Worm (Caenorhabditis elegans) whole organism, young adult: ENCODE measurements around the gene spig-10.

Source experiments
- B0035.1 ChIP-seq: sonication (generic microtip); optimal IDR thresholded peaks from 2 replicates; lab custom pipeline; 2016; ENCODE audit warnings: missing genetic modification characterization, mild to moderate bottlenecking, missing compliant biosample characterization, missing genotype, missing genetic modification reagents
- B0261.1 ChIP-seq: sonication (generic microtip); optimal IDR thresholded peaks from 2 replicates; lab custom pipeline; 2016; ENCODE audit warnings: mild to moderate bottlenecking, missing genetic modification characterization, moderate library complexity, missing compliant biosample characterization
- B0336.3 ChIP-seq: fragments of 200-800 bp; sonication (Bioruptor generic); IDR thresholded peaks from 2 replicates; pipeline ENCODE4 v1.3.6; 2022; ENCODE audit warnings: missing genetic modification characterization, missing compliant biosample characterization
- D2030.7 ChIP-seq: fragments of 200-800 bp; sonication (Bioruptor generic); IDR thresholded peaks from 2 replicates; pipeline ENCODE4 v1.3.6; 2022; ENCODE audit warnings: missing genetic modification reagents, missing genetic modification characterization, missing compliant biosample characterization
- F37B4.10 ChIP-seq: fragments of 200-800 bp; sonication (Bioruptor generic); IDR thresholded peaks from 2 replicates; pipeline ENCODE4 v1.3.6; 2022; ENCODE audit warnings: missing genetic modification characterization, missing compliant biosample characterization
- F52B5.7 ChIP-seq: sonication (generic microtip); optimal IDR thresholded peaks from 2 replicates; lab custom pipeline; 2016; ENCODE audit warnings: mild to moderate bottlenecking, missing genetic modification characterization, missing compliant biosample characterization
- F57A8.1 ChIP-seq: fragments of 200-800 bp; sonication (Bioruptor generic); optimal IDR thresholded peaks from 2 replicates; lab custom pipeline; 2018; ENCODE audit warnings: mild to moderate bottlenecking, missing genetic modification characterization, moderate library complexity, missing compliant biosample characterization
- F57C9.4 ChIP-seq: sonication (generic microtip); optimal IDR thresholded peaks from 2 replicates; lab custom pipeline; 2017; ENCODE audit warnings: mild to moderate bottlenecking, missing genetic modification characterization, missing compliant biosample characterization
- T26A5.8 ChIP-seq: sonication (generic microtip); optimal IDR thresholded peaks from 2 replicates; lab custom pipeline; 2016; ENCODE audit warnings: missing genetic modification characterization, missing compliant biosample characterization
- Y53F4B.3 ChIP-seq: fragments of 200-800 bp; sonication (Bioruptor generic); IDR thresholded peaks from 2 replicates; pipeline ENCODE4 v1.3.6; 2022; ENCODE audit warnings: missing genetic modification reagents, missing genetic modification characterization, missing compliant biosample characterization
- Y53G8AR.9 ChIP-seq: fragments of 200-800 bp; sonication (Bioruptor generic); conservative IDR thresholded peaks from 2 replicates; pipeline ENCODE4 v1.3.6; 2022; ENCODE audit warnings: missing genetic modification reagents, missing genetic modification characterization, missing compliant biosample characterization
- Y67H2A.10 ChIP-seq: fragments of 200-800 bp; sonication (Bioruptor generic); conservative IDR thresholded peaks from 2 replicates; pipeline ENCODE4 v1.3.6; 2022; ENCODE audit warnings: missing genetic modification reagents, missing genetic modification characterization, missing compliant biosample characterization
- attf-5 ChIP-seq: fragments of 200-800 bp; sonication (Bioruptor generic); optimal IDR thresholded peaks from 2 replicates; lab custom pipeline; 2018; ENCODE audit warnings: mild to moderate bottlenecking, missing genetic modification characterization, missing compliant biosample characterization
- bed-2 ChIP-seq: fragments of 200-800 bp; sonication (Bioruptor generic); IDR thresholded peaks from 2 replicates; pipeline ENCODE4 v1.3.6; 2022; ENCODE audit warnings: missing genetic modification reagents, missing genetic modification characterization, missing compliant biosample characterization
- ceh-40 ChIP-seq: fragments of 200-800 bp; sonication (Bioruptor generic); IDR thresholded peaks from 2 replicates; pipeline ENCODE4 v1.3.6; 2022; ENCODE audit warnings: missing genetic modification characterization, missing compliant biosample characterization
- ceh-58 ChIP-seq: fragments of 200-800 bp; sonication (Bioruptor generic); IDR thresholded peaks from 2 replicates; pipeline ENCODE4 v1.3.6; 2022; ENCODE audit warnings: missing genetic modification characterization, missing compliant biosample characterization
- dox-1 ChIP-seq: fragments of 200-800 bp; sonication (Bioruptor generic); IDR thresholded peaks from 2 replicates; pipeline ENCODE4 v1.3.6; 2022; ENCODE audit warnings: missing genetic modification reagents, missing genetic modification characterization, missing compliant biosample characterization
- ets-4 ChIP-seq: fragments of 200-800 bp; sonication (Bioruptor generic); optimal IDR thresholded peaks from 2 replicates; lab custom pipeline; 2018; ENCODE audit warnings: mild to moderate bottlenecking, missing genetic modification characterization, missing compliant biosample characterization
- hlh-12 ChIP-seq: sonication (generic microtip); optimal IDR thresholded peaks from 2 replicates; lab custom pipeline; 2016; ENCODE audit warnings: missing genetic modification characterization, missing compliant biosample characterization
- hlh-26 ChIP-seq: fragments of 200-800 bp; sonication (Bioruptor generic); conservative IDR thresholded peaks from 2 replicates; pipeline ENCODE4 v1.3.6; 2022; ENCODE audit warnings: missing genetic modification reagents, missing genetic modification characterization, missing compliant biosample characterization
- hrde-1 ChIP-seq: sonication (generic microtip); optimal IDR thresholded peaks from 2 replicates; lab custom pipeline; 2016; ENCODE audit warnings: missing genetic modification characterization, mild to moderate bottlenecking, missing compliant biosample characterization, moderate library complexity, missing genotype, missing genetic modification reagents, borderline replicate concordance
- let-607 ChIP-seq, 2 experiments: fragments of 200-800 bp in 1 of 2; sonication (Bioruptor generic) in 1 of 2; sonication (generic microtip) in 1 of 2; optimal IDR thresholded peaks; 2 replicates each; lab custom pipeline; 2016 to 2018; ENCODE audit warnings: mild to moderate bottlenecking in 2 of 2, missing compliant biosample characterization in 2 of 2, missing genetic modification characterization in 2 of 2, moderate library complexity in 2 of 2, missing genotype in 1 of 2
- lin-26 ChIP-seq: fragments of 200-800 bp; sonication (Bioruptor generic); IDR thresholded peaks from 2 replicates; pipeline ENCODE4 v1.3.6; 2022; ENCODE audit warnings: missing genetic modification reagents, missing genetic modification characterization, missing compliant biosample characterization
- lin-54 ChIP-seq: fragments of 200-800 bp; sonication (Bioruptor generic); optimal IDR thresholded peaks from 2 replicates; lab custom pipeline; 2018; ENCODE audit warnings: mild to moderate bottlenecking, missing genetic modification characterization, missing compliant biosample characterization
- madf-10 ChIP-seq: sonication (generic microtip); optimal IDR thresholded peaks from 2 replicates; lab custom pipeline; 2016; ENCODE audit warnings: mild to moderate bottlenecking, missing genetic modification characterization, missing compliant biosample characterization
- mel-28 ChIP-seq: sonication (generic microtip); optimal IDR thresholded peaks from 2 replicates; lab custom pipeline; 2016; ENCODE audit warnings: borderline replicate concordance, mild to moderate bottlenecking, missing genetic modification characterization, missing compliant biosample characterization
- nfya-2 ChIP-seq: fragments of 200-800 bp; sonication (Bioruptor generic); IDR thresholded peaks from 2 replicates; pipeline ENCODE4 v1.3.6; 2022; ENCODE audit warnings: missing genetic modification reagents, missing genetic modification characterization, missing compliant biosample characterization
- nhr-120 ChIP-seq: fragments of 200-800 bp; sonication (Bioruptor generic); IDR thresholded peaks from 2 replicates; pipeline ENCODE4 v1.3.6; 2022; ENCODE audit warnings: missing genetic modification characterization, missing compliant biosample characterization
- nhr-27 ChIP-seq: fragments of 200-800 bp; sonication (Bioruptor generic); optimal IDR thresholded peaks from 2 replicates; lab custom pipeline; 2018; ENCODE audit warnings: mild to moderate bottlenecking, missing genetic modification characterization, moderate library complexity, missing compliant biosample characterization
- nhr-90 ChIP-seq: sonication (generic microtip); optimal IDR thresholded peaks from 2 replicates; lab custom pipeline; 2016; ENCODE audit warnings: missing genotype, mild to moderate bottlenecking, missing genetic modification characterization, missing compliant biosample characterization
- rpc-1 ChIP-seq, 2 experiments: fragments of 150-350 bp in 1 of 2; sonication (generic microtip) in 1 of 2; optimal IDR thresholded peaks; 2 replicates each; lab custom pipeline; 2014 to 2018; ENCODE audit warnings: missing biosample characterization in 1 of 2, missing genetic modification characterization in 1 of 2, missing genetic modification reagents in 1 of 2, missing genotype in 1 of 2
- sea-2 ChIP-seq: fragments of 200-800 bp; sonication (Bioruptor generic); IDR thresholded peaks from 2 replicates; pipeline ENCODE4 v1.3.6; 2022; ENCODE audit warnings: missing genetic modification characterization, missing compliant biosample characterization
- snpc-1.3 ChIP-seq: sonication (generic microtip); optimal IDR thresholded peaks from 2 replicates; lab custom pipeline; 2017; ENCODE audit warnings: missing genetic modification characterization, mild to moderate bottlenecking, missing compliant biosample characterization, antibody characterized with exemption, moderate library complexity, missing genotype, missing genetic modification reagents; ENCODE audit not compliant: insufficient read depth
- snpc-3.4 ChIP-seq: sonication (generic microtip); optimal IDR thresholded peaks from 2 replicates; lab custom pipeline; 2017; ENCODE audit warnings: missing genetic modification characterization, mild to moderate bottlenecking, missing compliant biosample characterization, antibody characterized with exemption, moderate library complexity, missing genotype, missing genetic modification reagents
- snpc-4 ChIP-seq, 5 experiments: fragments of 150-350 bp in 1 of 5; sonication (generic microtip) in 4 of 5; optimal IDR thresholded peaks; 2 replicates each; lab custom pipeline; 2014 to 2018; ENCODE audit warnings: missing genetic modification characterization in 5 of 5, missing biosample characterization in 3 of 5, antibody characterized with exemption in 2 of 5, mild to moderate bottlenecking in 2 of 5, missing compliant biosample characterization in 2 of 5, missing genotype in 2 of 5, moderate library complexity in 2 of 5, missing genetic modification reagents in 1 of 5
- tbp1 ChIP-seq: fragments of 200-800 bp; sonication (Bioruptor generic); optimal IDR thresholded peaks from 2 replicates; lab custom pipeline; 2018; ENCODE audit warnings: mild to moderate bottlenecking, missing genetic modification characterization, missing compliant biosample characterization
- zim-3 ChIP-seq: sonication (generic microtip); optimal IDR thresholded peaks from 2 replicates; lab custom pipeline; 2017; ENCODE audit warnings: mild to moderate bottlenecking, missing genetic modification characterization, moderate library complexity, missing compliant biosample characterization
- ztf-18 ChIP-seq: sonication (generic microtip); optimal IDR thresholded peaks from 2 replicates; lab custom pipeline; 2016; ENCODE audit warnings: missing genotype, mild to moderate bottlenecking, missing genetic modification characterization, missing compliant biosample characterization
- ztf-28 ChIP-seq: fragments of 200-800 bp; sonication (Bioruptor generic); IDR thresholded peaks from 2 replicates; pipeline ENCODE4 v1.3.6; 2022; ENCODE audit warnings: missing genetic modification reagents, missing genetic modification characterization, missing compliant biosample characterization

spig-10 gene

DNA sequence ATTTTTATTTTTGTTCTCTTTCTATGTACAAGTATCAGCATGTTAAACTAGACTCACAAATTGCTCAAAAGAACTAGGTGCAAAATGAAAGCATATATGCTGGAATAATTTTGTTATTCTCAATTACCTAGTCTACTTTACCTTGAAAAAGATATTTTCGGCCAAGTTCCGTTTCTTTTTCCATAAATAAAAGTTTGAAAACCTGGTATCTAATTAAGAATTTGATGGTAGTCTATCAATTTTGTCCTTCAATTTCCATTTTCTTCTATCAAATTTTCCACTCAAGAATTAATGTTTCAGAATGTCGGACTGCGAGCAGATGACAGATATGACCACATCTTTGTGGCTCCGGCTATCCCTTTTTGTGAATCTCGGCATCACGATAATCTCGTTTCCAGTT lies 2.2 kb upstream of the spig-10 start, which contains the start of gene srab-4:
Gene srab-4 (plus strand): TSS at position 301 of the 400 bp plus-strand sequence.
- TF ChIP-seq rpc-1 (optimal IDR thresholded peaks at IDR 0.05; lab: Kevin White, UChicago) (no peak), rpc-1 (tag; optimal IDR thresholded peaks at IDR 0.05; lab: Kevin White, UChicago) (no peak), ceh-58 (GFP tag; lab: Robert Waterston, UW) (no peak), hlh-26 (GFP tag; lab: Robert Waterston, UW) (no peak), let-607 (tag; optimal IDR thresholded peaks at IDR 0.05; lab: Kevin White, UChicago) (no peak)

ce11 chrV:7007307-7007706 lies 1.2 kb downstream of the spig-10 start, which contains the start of gene drd-10:
drd-10 (plus strand) TSS chrV:7007607.
- TF ChIP-seq zim-3 (no peak), sea-2 (GFP tag; lab: Robert Waterston, UW) (no peak), dox-1 (GFP tag; lab: Robert Waterston, UW) (no peak), Y67H2A.10 (no peak), ztf-28 (GFP tag; lab: Robert Waterston, UW) (no peak), snpc-3.4 (tag; lab: Kevin White, UChicago) (no peak)

DNA sequence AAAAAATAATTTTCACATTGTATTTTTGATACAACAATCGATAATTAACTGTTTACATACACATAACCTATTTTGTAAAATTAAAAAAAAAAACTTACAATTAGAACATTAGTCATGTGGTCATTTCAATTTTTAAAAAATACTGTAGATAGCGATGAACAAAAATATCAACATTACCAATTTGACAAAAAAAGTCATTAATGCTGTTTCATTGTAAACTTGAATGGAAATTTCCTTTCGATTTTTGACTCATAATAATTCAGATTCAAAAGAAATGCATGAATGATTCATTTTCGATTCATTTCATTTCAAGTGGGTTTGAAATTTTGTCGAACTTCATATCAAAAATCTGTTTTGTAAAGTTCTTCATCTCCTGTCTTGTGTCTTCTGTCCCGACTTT lies 3.4 kb downstream of the spig-10 start, which contains the start of gene C33G8.2:
Gene C33G8.2 (plus strand): TSS at position 301 of the 400 bp plus-strand sequence.
- TF ChIP-seq nhr-120 (no peak), snpc-4 (GFP tag; optimal IDR thresholded peaks at IDR 0.05; lab: Kevin White, UChicago) (no peak), snpc-4 (tag; optimal IDR thresholded peaks at IDR 0.05; lab: Kevin White, UChicago) (no peak), snpc-1.3 (tag; lab: Kevin White, UChicago) (no peak), madf-10 (no peak), bed-2 (GFP tag; lab: Robert Waterston, UW) (no peak), nfya-2 (GFP tag; lab: Robert Waterston, UW) (no peak), hlh-12 (tag; lab: Kevin White, UChicago) (no peak), attf-5 (no peak), F37B4.10 (GFP tag; lab: Robert Waterston, UW) (no peak), F57C9.4 (tag; lab: Kevin White, UChicago) (no peak), B0035.1 (tag; lab: Kevin White, UChicago) (no peak), D2030.7 (GFP tag; lab: Robert Waterston, UW) (no peak), B0336.3 (GFP tag; lab: Robert Waterston, UW) (no peak), nhr-27 (tag; lab: Kevin White, UChicago) (no peak), F57A8.1 (GFP tag; lab: Kevin White, UChicago) (no peak), sea-2 (GFP tag; lab: Robert Waterston, UW) (no peak), mel-28 (tag; lab: Kevin White, UChicago) (no peak), nhr-90 (tag; lab: Kevin White, UChicago) (no peak), lin-54 (no peak), T26A5.8 (tag; lab: Kevin White, UChicago) (no peak)

DNA sequence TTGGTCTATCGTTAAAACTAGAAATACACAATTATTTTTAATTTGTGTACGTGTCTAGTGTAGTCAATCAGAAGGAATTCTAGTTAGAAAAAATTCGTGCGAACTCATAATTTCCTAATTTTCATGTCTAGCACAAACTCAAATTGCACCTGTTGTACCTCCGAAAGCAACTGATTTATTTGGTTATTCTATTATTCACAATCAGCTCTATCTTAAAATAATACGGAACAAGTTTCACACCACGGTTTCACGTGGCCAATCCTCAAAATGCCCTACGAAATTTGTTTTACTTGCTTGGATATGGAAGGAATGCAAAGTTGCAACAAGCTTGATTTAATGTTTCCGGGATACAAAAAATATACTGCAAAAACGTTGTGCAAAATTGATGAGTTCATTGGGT lies 6.6 kb downstream of the spig-10 start, which contains the start of gene srw-127:
Gene srw-127 (plus strand): TSS at position 301 of the 400 bp plus-strand sequence.
- no peak for TF ChIP-seq ceh-40 (GFP tag; lab: Robert Waterston, UW)
- TF ChIP-seq F52B5.7 (tag; lab: Kevin White, UChicago): no peak
- TF ChIP-seq Y53F4B.3 (GFP tag; lab: Robert Waterston, UW): no peak
- TF ChIP-seq ets-4 (GFP tag; lab: Kevin White, UChicago): no peak
- no peak for TF ChIP-seq ztf-18
- TF ChIP-seq B0261.1 (tag; lab: Kevin White, UChicago): no peak
- TF ChIP-seq tbp1 (GFP tag; lab: Kevin White, UChicago): no peak
- TF ChIP-seq Y53G8AR.9 (GFP tag; lab: Robert Waterston, UW): no peak
- TF ChIP-seq hrde-1 (tag; lab: Kevin White, UChicago): no peak
- no peak for TF ChIP-seq lin-26 (GFP tag; lab: Robert Waterston, UW)
